Fruit fly (Drosophila melanogaster) whole organism, prepupa: Measurements from ENCODE around the gene CG11263.

Source experiments
- Blimp-1 ChIP-seq: fragments of 200-800 bp; sonication (Bioruptor generic); optimal IDR thresholded peaks from 3 replicates; lab custom pipeline; 2017; ENCODE audit warnings: missing biosample characterization, missing genetic modification characterization, mild to moderate bottlenecking, moderate library complexity, missing genetic modification reagents
- CG10669 ChIP-seq: fragments of 200-800 bp; sonication (Bioruptor generic); optimal IDR thresholded peaks from 3 replicates; lab custom pipeline; 2018; ENCODE audit warnings: missing biosample characterization, mild to moderate bottlenecking, missing genetic modification characterization, moderate library complexity
- CG11762 ChIP-seq: fragments of 200-800 bp; sonication (Bioruptor generic); optimal IDR thresholded peaks from 3 replicates; lab custom pipeline; 2016; ENCODE audit warnings: missing biosample characterization, missing genetic modification characterization; ENCODE audit not compliant: insufficient read depth
- CG11902 ChIP-seq: fragments of 200-800 bp; sonication (Bioruptor generic); optimal IDR thresholded peaks from 3 replicates; lab custom pipeline; 2016; ENCODE audit warnings: missing biosample characterization, missing genetic modification characterization
- CG15336 ChIP-seq: fragments of 200-800 bp; sonication (Bioruptor generic); IDR thresholded peaks from 2 replicates; pipeline ENCODE4 v1.3.6; 2022; ENCODE audit warnings: missing biosample characterization, missing genetic modification characterization
- CG1621 ChIP-seq: fragments of 200-800 bp; sonication (Bioruptor generic); optimal IDR thresholded peaks from 3 replicates; lab custom pipeline; 2018; ENCODE audit warnings: missing biosample characterization, mild to moderate bottlenecking, missing genetic modification characterization
- CG3032 ChIP-seq: fragments of 200-800 bp; optimal IDR thresholded peaks from 2 replicates; lab custom pipeline; 2019; ENCODE audit warnings: missing biosample characterization, mild to moderate bottlenecking, missing genetic modification characterization, moderate library complexity
- CG31627 ChIP-seq: fragments of 200-800 bp; sonication (Bioruptor generic); optimal IDR thresholded peaks from 3 replicates; lab custom pipeline; 2016; ENCODE audit warnings: missing biosample characterization, missing genetic modification characterization
- CG34406 ChIP-seq: fragments of 200-800 bp; sonication (Bioruptor generic); optimal IDR thresholded peaks from 3 replicates; lab custom pipeline; 2016; ENCODE audit warnings: missing biosample characterization, missing genetic modification characterization
- CG3919 ChIP-seq: fragments of 200-800 bp; sonication (Bioruptor generic); optimal IDR thresholded peaks from 3 replicates; lab custom pipeline; 2016; ENCODE audit warnings: missing biosample characterization, missing genetic modification characterization
- CG6163 ChIP-seq: fragments of 200-800 bp; sonication (Bioruptor generic); IDR thresholded peaks from 3 replicates; pipeline ENCODE4 v1.3.6; 2022; ENCODE audit warnings: missing biosample characterization, missing genetic modification characterization
- CG6276 ChIP-seq: fragments of 200-800 bp; sonication (Bioruptor generic); optimal IDR thresholded peaks from 2 replicates; lab custom pipeline; 2017; ENCODE audit warnings: missing biosample characterization, mild to moderate bottlenecking, missing genetic modification characterization
- CG6792 ChIP-seq: fragments of 200-800 bp; sonication (Bioruptor generic); optimal IDR thresholded peaks from 3 replicates; lab custom pipeline; 2016; ENCODE audit warnings: missing biosample characterization, missing genetic modification characterization
- CG6808 ChIP-seq: fragments of 200-800 bp; sonication (Bioruptor generic); optimal IDR thresholded peaks from 3 replicates; lab custom pipeline; 2017; ENCODE audit warnings: missing biosample characterization, missing genetic modification characterization, mild to moderate bottlenecking, moderate library complexity, missing genetic modification reagents
- CG6854 ChIP-seq: fragments of 200-800 bp; sonication (Bioruptor generic); optimal IDR thresholded peaks from 2 replicates; lab custom pipeline; 2017; ENCODE audit warnings: missing biosample characterization, mild to moderate bottlenecking, missing genetic modification characterization
- CG7368 ChIP-seq: fragments of 200-800 bp; sonication (Bioruptor generic); optimal IDR thresholded peaks from 3 replicates; lab custom pipeline; 2016; ENCODE audit warnings: missing biosample characterization, missing genetic modification characterization
- CG8319 ChIP-seq: fragments of 200-800 bp; sonication (Bioruptor generic); optimal IDR thresholded peaks from 3 replicates; lab custom pipeline; 2016; ENCODE audit warnings: missing biosample characterization, missing genetic modification characterization
- CG8632 ChIP-seq: fragments of 200-800 bp; sonication (Bioruptor generic); optimal IDR thresholded peaks from 3 replicates; lab custom pipeline; 2016; ENCODE audit warnings: missing biosample characterization, missing genetic modification characterization
- Eip78C ChIP-seq: fragments of 200-800 bp; sonication (Bioruptor generic); peaks from one replicate; lab custom pipeline; 2016; ENCODE audit warnings: missing biosample characterization, missing genetic modification characterization
- Ets21C ChIP-seq: fragments of 200-800 bp; sonication (Bioruptor generic); optimal IDR thresholded peaks from 3 replicates; lab custom pipeline; 2016; ENCODE audit warnings: missing biosample characterization, missing genetic modification characterization
- Ets96B ChIP-seq: fragments of 200-800 bp; optimal IDR thresholded peaks from 2 replicates; lab custom pipeline; 2019; ENCODE audit warnings: missing biosample characterization, mild to moderate bottlenecking, missing genetic modification characterization, moderate library complexity
- Gug ChIP-seq: fragments of 200-800 bp; sonication (Bioruptor generic); IDR thresholded peaks from 2 replicates; pipeline ENCODE4 v1.3.6; 2022; ENCODE audit warnings: missing biosample characterization, missing genetic modification characterization
- Hr39 ChIP-seq: fragments of 200-800 bp; sonication (Bioruptor generic); optimal IDR thresholded peaks from 2 replicates; lab custom pipeline; 2016; ENCODE audit warnings: missing biosample characterization, missing genetic modification characterization
- Lpt ChIP-seq: fragments of 200-800 bp; sonication (Bioruptor generic); optimal IDR thresholded peaks from 3 replicates; lab custom pipeline; 2016; ENCODE audit warnings: missing biosample characterization, missing genetic modification characterization
- OdsH ChIP-seq: fragments of 200-800 bp; sonication (Bioruptor generic); optimal IDR thresholded peaks from 3 replicates; lab custom pipeline; 2016; ENCODE audit warnings: missing biosample characterization, missing genetic modification characterization
- Sox14 ChIP-seq: fragments of 200-800 bp; sonication (Bioruptor generic); optimal IDR thresholded peaks from 3 replicates; lab custom pipeline; 2016; ENCODE audit warnings: missing biosample characterization, missing genetic modification characterization
- achi ChIP-seq: fragments of 200-800 bp; sonication (Bioruptor generic); optimal IDR thresholded peaks from 3 replicates; lab custom pipeline; 2016; ENCODE audit warnings: missing biosample characterization, missing genetic modification characterization
- acj6 ChIP-seq: fragments of 200-800 bp; sonication (Bioruptor generic); optimal IDR thresholded peaks from 3 replicates; lab custom pipeline; 2016; ENCODE audit warnings: missing biosample characterization, missing genetic modification characterization
- cyc ChIP-seq: fragments of 200-800 bp; sonication (Bioruptor generic); optimal IDR thresholded peaks from 3 replicates; lab custom pipeline; 2016; ENCODE audit warnings: missing biosample characterization, missing genetic modification characterization
- dac ChIP-seq: fragments of 200-800 bp; sonication (Bioruptor generic); optimal IDR thresholded peaks from 2 replicates; lab custom pipeline; 2017; ENCODE audit warnings: missing biosample characterization, mild to moderate bottlenecking, missing genetic modification characterization
- dsx ChIP-seq: fragments of 200-800 bp; optimal IDR thresholded peaks from 3 replicates; lab custom pipeline; 2019; ENCODE audit warnings: missing biosample characterization, mild to moderate bottlenecking, missing genetic modification characterization, moderate library complexity; ENCODE audit not compliant: poor library complexity, severe bottlenecking
- eg ChIP-seq: fragments of 200-800 bp; sonication (Bioruptor generic); IDR thresholded peaks from 3 replicates; pipeline ENCODE4 v1.3.6; 2022; ENCODE audit warnings: missing biosample characterization, missing genetic modification characterization
- esn ChIP-seq: fragments of 200-800 bp; sonication (Bioruptor generic); optimal IDR thresholded peaks from 2 replicates; lab custom pipeline; 2016; ENCODE audit warnings: missing biosample characterization, mild to moderate bottlenecking, missing genetic modification characterization, moderate library complexity
- fd59A ChIP-seq: fragments of 200-800 bp; sonication (Bioruptor generic); optimal IDR thresholded peaks from 2 replicates; lab custom pipeline; 2017; ENCODE audit warnings: missing biosample characterization, mild to moderate bottlenecking, missing genetic modification characterization, missing genetic modification reagents
- fd85E ChIP-seq: fragments of 200-800 bp; sonication (Bioruptor generic); optimal IDR thresholded peaks from 3 replicates; lab custom pipeline; 2016; ENCODE audit warnings: missing biosample characterization, missing genetic modification characterization
- fkh ChIP-seq: fragments of 200-800 bp; sonication (Bioruptor generic); optimal IDR thresholded peaks from 3 replicates; lab custom pipeline; 2017; ENCODE audit warnings: missing biosample characterization, mild to moderate bottlenecking, missing genetic modification characterization, moderate library complexity
- lz ChIP-seq: fragments of 200-800 bp; sonication (Bioruptor generic); optimal IDR thresholded peaks from 3 replicates; lab custom pipeline; 2016; ENCODE audit warnings: missing biosample characterization, missing genetic modification characterization
- pdm3 ChIP-seq: fragments of 200-800 bp; sonication (Bioruptor generic); optimal IDR thresholded peaks from 3 replicates; lab custom pipeline; 2016; ENCODE audit warnings: missing biosample characterization, missing genetic modification characterization
- salr ChIP-seq, 2 experiments: fragments of 200-800 bp; sonication (Bioruptor generic); optimal IDR thresholded peaks; 3 replicates each; lab custom pipeline; 2016 to 2018; ENCODE audit warnings: missing biosample characterization in 2 of 2, missing genetic modification characterization in 2 of 2, mild to moderate bottlenecking in 1 of 2
- svp ChIP-seq: fragments of 200-800 bp; sonication (Bioruptor generic); peaks from one replicate; lab custom pipeline; 2016; ENCODE audit warnings: missing biosample characterization, missing genetic modification characterization
- topi ChIP-seq: fragments of 200-800 bp; sonication (Bioruptor generic); optimal IDR thresholded peaks from 3 replicates; lab custom pipeline; 2016; ENCODE audit warnings: missing biosample characterization, missing genetic modification characterization

The CG11263 gene

dm6 chr3L:13011511-13011910, 4.9 kb downstream of the CG11263 start, which contains the start of gene Cul6:
TSS of gene Cul6 (minus strand) at chr3L:13011685.
- TF ChIP-seq esn (GFP tag; lab: Kevin White, UChicago) (peak; percentile 13), Eip78C (peak; percentile 61), CG6276 (GFP tag; lab: Kevin White, UChicago) (no peak), fkh (GFP tag; lab: Kevin White, UChicago) (no peak), fd59A (GFP tag; lab: Kevin White, UChicago) (no peak), fd85E (GFP tag; lab: Kevin White, UChicago) (no peak), CG6163 (GFP tag; lab: Robert Waterston, UW) (no peak), CG15336 (GFP tag; lab: Robert Waterston, UW) (no peak), cyc (GFP tag; lab: Kevin White, UChicago) (peak; percentile 5)

dm6 chr3L:13014693-13015092, 8.1 kb downstream of the CG11263 start:
- TF ChIP-seq svp (GFP tag; lab: Kevin White, UChicago): peak; percentile 67
- TF ChIP-seq Gug (GFP tag; lab: Robert Waterston, UW): no peak

dm6 chr3L:13015195-13015822, 8.7 kb downstream of the CG11263 start, which contains the start of gene MICAL-like:
TSS of gene MICAL-like (minus strand) at chr3L:13015332.
- TF ChIP-seq fd59A (GFP tag; lab: Kevin White, UChicago): no peak
- TF ChIP-seq CG1621 (tag; lab: Kevin White, UChicago): no peak
- TF ChIP-seq CG3032 (tag; lab: Kevin White, UChicago): no peak
- TF ChIP-seq CG8319 (GFP tag; lab: Kevin White, UChicago): no peak
- TF ChIP-seq CG6276 (GFP tag; lab: Kevin White, UChicago): no peak
- TF ChIP-seq dac: no peak
- peak; percentile 56 for TF ChIP-seq CG31627
- peak; percentile 24 for TF ChIP-seq lz (GFP tag; lab: Kevin White, UChicago)
- no peak for TF ChIP-seq CG7368 (GFP tag; lab: Kevin White, UChicago)
- TF ChIP-seq CG6792 (GFP tag; lab: Kevin White, UChicago): no peak
- no peak for TF ChIP-seq CG34406 (GFP tag; lab: Kevin White, UChicago)
- no peak for TF ChIP-seq topi (GFP tag; lab: Kevin White, UChicago)
- TF ChIP-seq CG3919 (GFP tag; lab: Kevin White, UChicago): peak; percentile 38
- no peak for TF ChIP-seq salr (GFP tag; optimal IDR thresholded peaks at IDR 0.05; lab: Kevin White, UChicago)
- no peak for TF ChIP-seq dsx (GFP tag; lab: Kevin White, UChicago)
- TF ChIP-seq pdm3: no peak
- peak; percentile 44 for TF ChIP-seq svp (GFP tag; lab: Kevin White, UChicago)
- TF ChIP-seq Eip78C: peak; percentile 52
- TF ChIP-seq CG11762 (GFP tag; lab: Kevin White, UChicago): no peak
- TF ChIP-seq Ets21C (GFP tag; lab: Kevin White, UChicago): peak; percentile 33
- TF ChIP-seq OdsH: peak; percentile 28
- TF ChIP-seq fkh (GFP tag; lab: Kevin White, UChicago): peak; percentile 70
- peak; percentile 57 for TF ChIP-seq Hr39
- peak; percentile 46; the same call in 2 of the 3 replicates for TF ChIP-seq CG6163 (GFP tag; lab: Robert Waterston, UW)
- TF ChIP-seq CG8632 (GFP tag; lab: Kevin White, UChicago): no peak
- no peak for TF ChIP-seq achi (GFP tag; lab: Kevin White, UChicago)
- peak; percentile 6 for TF ChIP-seq esn (GFP tag; lab: Kevin White, UChicago)
- TF ChIP-seq acj6: no peak
- peak; percentile 28 for TF ChIP-seq Sox14 (GFP tag; lab: Kevin White, UChicago)
- TF ChIP-seq Ets96B (tag; lab: Kevin White, UChicago): peak; percentile 19

- TF ChIP-seq dsx (GFP tag; lab: Kevin White, UChicago) (peak; percentile 78), Ets21C (GFP tag; lab: Kevin White, UChicago) (peak; percentile 75), CG6854 (peak; percentile 38), Lpt (GFP tag; lab: Kevin White, UChicago) (peak; percentile 81), CG6808 (GFP tag; lab: Kevin White, UChicago) (peak; percentile 75), dac (peak; percentile 66), cyc (GFP tag; lab: Kevin White, UChicago) (peak; percentile 86), CG11902 (peak; percentile 75), Blimp-1 (peak; percentile 65), CG34406 (GFP tag; lab: Kevin White, UChicago) (peak; percentile 77), svp (GFP tag; lab: Kevin White, UChicago) (peak; percentile 90), CG10669 (GFP tag; lab: Kevin White, UChicago) (peak; percentile 86), esn (GFP tag; lab: Kevin White, UChicago) (peak; percentile 86), CG1621 (tag; lab: Kevin White, UChicago) (peak; percentile 74), CG3919 (GFP tag; lab: Kevin White, UChicago) (peak; percentile 91), eg (GFP tag; lab: Robert Waterston, UW) (peak; percentile 93), CG8632 (GFP tag; lab: Kevin White, UChicago) (peak; percentile 69), achi (GFP tag; lab: Kevin White, UChicago) (peak; percentile 70), Hr39 (peak; percentile 83), OdsH (peak; percentile 80), CG6163 (GFP tag; lab: Robert Waterston, UW) (peak; percentile 93)
Observed at dm6 chr3L:13015823-13016465, 9.3 kb downstream of the CG11263 start, which contains the start of gene CG11267. TSS of gene CG11267 (plus strand) at chr3L:13016050.
